Worm (Caenorhabditis elegans): ENCODE results near the gene F25B4.4.

DNA sequence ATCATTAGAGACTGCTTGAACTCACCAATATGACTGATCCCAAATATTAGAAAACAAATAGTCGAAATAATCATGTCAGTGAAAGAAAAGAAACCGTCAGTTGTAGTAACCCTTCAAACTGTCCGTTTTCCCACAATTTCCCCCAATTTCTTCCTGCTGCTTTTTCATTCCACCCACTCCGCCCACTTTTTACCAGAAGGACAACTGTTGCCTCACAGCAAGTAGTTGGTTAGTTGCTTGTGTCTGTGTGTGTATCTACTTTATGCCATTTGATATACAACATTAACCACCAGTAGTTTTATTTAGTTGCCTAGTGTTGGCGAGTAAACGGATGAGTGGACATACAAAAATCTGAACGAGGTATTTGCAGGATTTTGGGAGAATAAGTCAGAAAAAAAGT, 31.8 kb downstream of the F25B4.4 start, which contains the start of gene K09H11.9:
- TF ChIP-seq ztf-23 (GFP tag; IDR thresholded peaks at IDR 0.05) (no peak), flt-1 (GFP tag; IDR thresholded peaks at IDR 0.05) (no peak), med-1 (GFP tag; optimal IDR thresholded peaks at IDR 0.05; ENCODE audit: insufficient read depth) (no peak)

All from whole organism, midembryonic.